Worm (Caenorhabditis elegans): ENCODE measurements around the gene asp-17.

asp-17 gene

DNA sequence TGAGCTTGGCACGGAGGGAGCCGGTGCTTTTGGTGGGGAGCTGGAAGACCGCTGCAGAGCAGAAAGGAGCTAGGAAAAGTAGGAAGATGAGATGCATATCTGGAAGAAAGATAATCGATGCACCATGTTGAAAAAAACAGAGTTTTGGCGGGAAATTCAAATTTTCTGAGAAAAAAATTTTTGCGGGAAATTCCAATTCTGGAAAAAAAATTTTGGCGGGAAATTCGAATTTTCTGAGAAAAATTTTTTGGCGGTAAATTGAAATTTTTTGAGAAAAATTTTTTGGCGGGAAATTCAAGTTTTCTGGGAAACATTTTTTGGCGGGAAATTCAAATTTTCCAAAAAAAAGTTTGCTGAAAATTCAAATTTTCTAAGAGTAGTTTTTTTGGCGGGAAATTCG is at the start of gene asp-17:
TSS of gene asp-17 (minus strand) at position 101 of the 400 bp plus-strand sequence.
- TF ChIP-seq mdl-1 (tag; optimal IDR thresholded peaks at IDR 0.05) = no peak
- TF ChIP-seq snpc-4 (tag; optimal IDR thresholded peaks at IDR 0.05) = no peak
- no peak for TF ChIP-seq nhr-11 (tag; optimal IDR thresholded peaks at IDR 0.05)

DNA sequence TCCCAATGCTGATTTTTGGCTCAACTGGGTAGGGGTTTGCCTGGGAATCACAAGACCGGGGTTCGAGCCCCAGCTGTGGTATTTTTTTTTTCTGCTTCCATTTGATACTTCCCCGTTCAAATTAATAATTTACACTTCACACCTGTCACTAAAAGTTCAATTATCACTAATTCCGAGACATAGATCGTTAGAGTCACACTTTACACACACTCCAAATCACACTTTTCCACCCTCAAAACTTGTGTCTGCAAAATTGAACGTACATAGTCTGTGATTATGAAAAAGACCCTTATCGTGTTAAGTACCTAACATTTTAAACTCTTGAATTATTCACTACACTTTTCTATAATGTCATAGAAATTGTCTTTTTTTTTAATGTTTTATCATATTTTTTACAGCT is 46.7 kb upstream of the asp-17 start:
- TF ChIP-seq ama-1 (optimal IDR thresholded peaks at IDR 0.05) (no peak), mbf-1 (tag; optimal IDR thresholded peaks at IDR 0.05) (no peak), sma-9 (GFP tag; optimal IDR thresholded peaks at IDR 0.05) (no peak), sma-9 (tag; optimal IDR thresholded peaks at IDR 0.05) (no peak), unc-39 (tag; optimal IDR thresholded peaks at IDR 0.05) (no peak), nhr-12 (tag; optimal IDR thresholded peaks at IDR 0.05) (no peak), ZK546.5 (tag; optimal IDR thresholded peaks at IDR 0.05) (no peak), nhr-129 (tag; optimal IDR thresholded peaks at IDR 0.05) (no peak), nhr-10 (tag; optimal IDR thresholded peaks at IDR 0.05) (no peak), unc-62 (GFP tag; optimal IDR thresholded peaks at IDR 0.05) (no peak), F13H6.1 (tag; optimal IDR thresholded peaks at IDR 0.05) (no peak), crh-2 (tag; optimal IDR thresholded peaks at IDR 0.05) (no peak), zag-1 (tag; optimal IDR thresholded peaks at IDR 0.05) (no peak), gmeb-1 (tag; optimal IDR thresholded peaks at IDR 0.05) (no peak), nhr-77 (tag; optimal IDR thresholded peaks at IDR 0.05) (no peak), nhr-237 (tag; optimal IDR thresholded peaks at IDR 0.05) (no peak), lin-11 (tag; optimal IDR thresholded peaks at IDR 0.05) (no peak), ceh-16 (tag; optimal IDR thresholded peaks at IDR 0.05) (no peak), C34F6.9 (tag; optimal IDR thresholded peaks at IDR 0.05) (no peak), nhr-25 (tag; optimal IDR thresholded peaks at IDR 0.05) (no peak), Y55F3AM.14 (GFP tag; optimal IDR thresholded peaks at IDR 0.05) (no peak)

DNA sequence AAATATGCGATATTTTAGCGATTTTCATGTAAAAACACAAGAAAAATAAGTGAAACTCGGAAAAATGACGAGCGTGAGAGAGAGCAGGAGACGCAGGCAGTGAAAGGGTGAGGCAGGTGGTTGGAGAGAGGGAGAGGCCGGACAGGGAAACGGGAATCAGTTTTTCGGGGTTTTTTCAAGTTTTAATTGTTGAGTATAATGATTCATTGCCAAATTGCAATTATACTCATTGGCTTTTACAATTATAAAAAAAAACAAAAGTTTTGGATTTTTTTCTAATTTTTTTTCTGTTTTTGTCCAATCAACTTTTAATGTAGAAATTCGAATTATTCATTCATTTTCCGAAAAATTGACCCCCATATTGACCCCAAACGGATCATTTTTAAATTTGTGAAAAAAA is 45.4 kb upstream of the asp-17 start, which contains the start of gene nhr-95:
TSS of gene nhr-95 (minus strand) at position 101 of the 400 bp plus-strand sequence.
- TF ChIP-seq blmp-1 (tag; optimal IDR thresholded peaks at IDR 0.05; ENCODE audit: insufficient read depth) (no peak), sem-4 (tag; optimal IDR thresholded peaks at IDR 0.05) (no peak), unc-39 (tag; optimal IDR thresholded peaks at IDR 0.05) (no peak), unc-55 (GFP tag; optimal IDR thresholded peaks at IDR 0.05) (no peak), ceh-82 (tag; optimal IDR thresholded peaks at IDR 0.05) (no peak), ZK546.5 (tag; optimal IDR thresholded peaks at IDR 0.05) (no peak), sma-3 (GFP tag; optimal IDR thresholded peaks at IDR 0.05) (no peak), elt-3 (tag; optimal IDR thresholded peaks at IDR 0.05) (no peak), lin-11 (tag; optimal IDR thresholded peaks at IDR 0.05) (no peak), alr-1 (tag; optimal IDR thresholded peaks at IDR 0.05) (no peak), skn-1 (tag; optimal IDR thresholded peaks at IDR 0.05) (no peak), dmd-4 (tag; optimal IDR thresholded peaks at IDR 0.05) (no peak), nhr-23 (tag; optimal IDR thresholded peaks at IDR 0.05) (no peak), egl-27 (tag; optimal IDR thresholded peaks at IDR 0.05) (no peak), nhr-129 (tag; optimal IDR thresholded peaks at IDR 0.05) (no peak), ztf-4 (tag; optimal IDR thresholded peaks at IDR 0.05) (no peak)

DNA sequence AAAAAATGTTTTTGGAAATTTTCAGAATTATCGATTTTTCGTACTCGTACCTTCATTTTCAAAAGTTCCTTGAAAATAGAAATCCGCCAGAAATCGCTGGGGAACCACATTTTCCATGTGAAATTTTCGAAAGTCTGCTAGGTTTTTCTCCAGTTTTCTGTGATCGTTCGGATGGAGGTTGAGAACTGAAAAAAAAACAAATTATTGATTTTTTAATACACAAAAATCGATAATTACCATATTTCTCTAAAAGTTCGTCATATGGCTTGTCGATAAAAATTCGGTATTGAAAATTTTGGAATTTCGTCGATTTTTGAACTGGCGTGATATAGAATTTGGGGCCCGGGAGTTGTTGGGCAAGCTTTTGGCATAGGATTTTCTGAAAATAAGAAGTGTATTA is 39.7 kb upstream of the asp-17 start:
- TF ChIP-seq lsy-2 (tag; optimal IDR thresholded peaks at IDR 0.05) (no peak), fos-1 (tag; optimal IDR thresholded peaks at IDR 0.05) (no peak), sma-3 (GFP tag; optimal IDR thresholded peaks at IDR 0.05) (no peak), ztf-4 (tag; optimal IDR thresholded peaks at IDR 0.05) (no peak), mbf-1 (tag; optimal IDR thresholded peaks at IDR 0.05) (no peak)

DNA sequence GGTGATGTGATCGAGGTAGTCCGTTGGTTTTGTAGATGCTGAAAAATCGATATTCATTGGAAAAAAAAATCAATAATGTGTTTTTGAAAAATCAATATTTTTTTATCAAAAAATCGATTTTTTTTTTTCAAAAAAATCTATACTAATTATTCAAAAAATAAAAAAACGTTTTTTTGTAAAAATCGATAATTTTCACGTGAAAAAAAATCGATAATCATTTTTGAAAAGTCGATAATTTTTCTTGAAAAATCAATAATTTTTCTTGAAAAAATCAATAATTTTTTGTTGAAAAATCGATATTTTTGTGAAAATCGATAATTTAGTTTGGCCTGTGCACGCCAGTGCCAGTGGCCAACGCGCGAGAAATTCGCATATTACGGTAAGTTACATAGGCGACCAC is 36.0 kb upstream of the asp-17 start:
- TF ChIP-seq C34F6.9 (tag; optimal IDR thresholded peaks at IDR 0.05) (no peak), peb-1 (tag; optimal IDR thresholded peaks at IDR 0.05) (no peak), lin-11 (tag; optimal IDR thresholded peaks at IDR 0.05) (no peak)
